Fruit fly (Drosophila melanogaster) Kc167 (cell line): Measurements from ENCODE around the gene CG14073.

ENCODE experiments used
- Myc ChIP-seq: fragments of >200 bp; optimal IDR thresholded peaks from 2 replicates; lab custom pipeline; 2017; ENCODE audit warnings: missing external identifiers
- Sin3A ChIP-seq: fragments of >200 bp; optimal IDR thresholded peaks from 2 replicates; lab custom pipeline; 2018; ENCODE audit warnings: missing external identifiers
- h ChIP-seq: fragments of >200 bp; optimal IDR thresholded peaks from 3 replicates; lab custom pipeline; 2018; ENCODE audit warnings: missing external identifiers
- insv ChIP-seq: fragments of >200 bp; optimal IDR thresholded peaks from 3 replicates; lab custom pipeline; 2018; ENCODE audit warnings: missing external identifiers
- psq ChIP-seq: fragments of >200 bp; optimal IDR thresholded peaks from 2 replicates; lab custom pipeline; 2017; ENCODE audit warnings: missing external identifiers
- ttk ChIP-seq: sonication (Bioruptor generic); optimal IDR thresholded peaks from 2 replicates; lab custom pipeline; 2017; ENCODE audit warnings: missing external identifiers

The CG14073 gene

dm6 chr3L:18848436-18848835 lies 28.0 kb upstream of the CG14073 start:
- TF ChIP-seq ttk (lab: Kevin White, UChicago) = no peak
- no peak for TF ChIP-seq Sin3A (lab: Kevin White, UChicago)
- no peak for TF ChIP-seq psq (lab: Kevin White, UChicago)
- TF ChIP-seq h (lab: Kevin White, UChicago) = peak; percentile 82

dm6 chr3L:18846272-18846741 lies 25.8 kb upstream of the CG14073 start:
- no peak for TF ChIP-seq psq (lab: Kevin White, UChicago)

- TF ChIP-seq h (lab: Kevin White, UChicago) (no peak), insv (lab: Kevin White, UChicago) (no peak), Myc (lab: Kevin White, UChicago) (no peak), Sin3A (lab: Kevin White, UChicago) (no peak), ttk (lab: Kevin White, UChicago) (no peak), psq (lab: Kevin White, UChicago) (no peak)
Measured at dm6 chr3L:18846233-18846271, 25.6 kb upstream of the CG14073 start, which contains the start of gene Indy. TSS of gene Indy (minus strand) at chr3L:18846267.

- TF ChIP-seq h (lab: Kevin White, UChicago) (no peak), Myc (lab: Kevin White, UChicago) (no peak), psq (lab: Kevin White, UChicago) (no peak), Sin3A (lab: Kevin White, UChicago) (no peak), insv (lab: Kevin White, UChicago) (no peak), ttk (lab: Kevin White, UChicago) (no peak)
Measured at dm6 chr3L:18845833-18846232, 25.4 kb upstream of the CG14073 start.

DNA sequence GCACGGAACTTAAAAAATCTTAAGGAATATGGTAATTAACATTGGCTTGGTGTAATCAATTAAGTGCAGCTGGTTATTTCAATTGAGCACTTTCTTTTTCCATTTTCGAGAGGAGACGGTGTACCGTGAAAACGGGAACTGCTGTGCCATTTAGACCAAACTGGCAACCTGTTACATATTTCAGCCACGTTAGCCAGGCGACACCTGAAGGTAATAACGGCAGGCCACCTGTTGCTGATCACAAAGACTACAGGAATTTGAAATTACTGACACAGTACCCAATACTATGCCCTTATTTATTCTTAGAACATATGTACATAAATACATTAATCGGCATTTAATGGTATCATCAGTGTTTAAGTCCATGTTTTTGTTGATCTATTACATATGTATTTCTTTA lies 21.8 kb upstream of the CG14073 start:
- no peak for TF ChIP-seq psq (lab: Kevin White, UChicago)

- TF ChIP-seq psq (lab: Kevin White, UChicago) = no peak
Measured at dm6 chr3L:18841269-18841668, 20.8 kb upstream of the CG14073 start.

dm6 chr3L:18840370-18841007 lies 20.0 kb upstream of the CG14073 start:
- no peak for TF ChIP-seq Myc (lab: Kevin White, UChicago)
- TF ChIP-seq Sin3A (lab: Kevin White, UChicago) = no peak
- no peak for TF ChIP-seq ttk (lab: Kevin White, UChicago)
- no peak for TF ChIP-seq h (lab: Kevin White, UChicago)
- no peak for TF ChIP-seq insv (lab: Kevin White, UChicago)
- TF ChIP-seq psq (lab: Kevin White, UChicago) = no peak

dm6 chr3L:18839996-18840369 lies 19.5 kb upstream of the CG14073 start:
- TF ChIP-seq h (lab: Kevin White, UChicago) (no peak), psq (lab: Kevin White, UChicago) (no peak), ttk (lab: Kevin White, UChicago) (no peak), insv (lab: Kevin White, UChicago) (no peak), Myc (lab: Kevin White, UChicago) (no peak), Sin3A (lab: Kevin White, UChicago) (no peak)

dm6 chr3L:18837707-18838244 lies 17.3 kb upstream of the CG14073 start:
- no peak for TF ChIP-seq psq (lab: Kevin White, UChicago)

- no peak for TF ChIP-seq psq (lab: Kevin White, UChicago)
- TF ChIP-seq insv (lab: Kevin White, UChicago) = no peak
- no peak for TF ChIP-seq Myc (lab: Kevin White, UChicago)
- no peak for TF ChIP-seq Sin3A (lab: Kevin White, UChicago)
- TF ChIP-seq ttk (lab: Kevin White, UChicago) = no peak
- TF ChIP-seq h (lab: Kevin White, UChicago) = no peak
Measured at dm6 chr3L:18836658-18837057, 16.2 kb upstream of the CG14073 start.

- no peak for TF ChIP-seq h (lab: Kevin White, UChicago)
- TF ChIP-seq insv (lab: Kevin White, UChicago) = no peak
- no peak for TF ChIP-seq ttk (lab: Kevin White, UChicago)
- no peak for TF ChIP-seq Myc (lab: Kevin White, UChicago)
- TF ChIP-seq psq (lab: Kevin White, UChicago) = no peak
- no peak for TF ChIP-seq Sin3A (lab: Kevin White, UChicago)
Measured at dm6 chr3L:18834924-18835323, 14.4 kb upstream of the CG14073 start.

DNA sequence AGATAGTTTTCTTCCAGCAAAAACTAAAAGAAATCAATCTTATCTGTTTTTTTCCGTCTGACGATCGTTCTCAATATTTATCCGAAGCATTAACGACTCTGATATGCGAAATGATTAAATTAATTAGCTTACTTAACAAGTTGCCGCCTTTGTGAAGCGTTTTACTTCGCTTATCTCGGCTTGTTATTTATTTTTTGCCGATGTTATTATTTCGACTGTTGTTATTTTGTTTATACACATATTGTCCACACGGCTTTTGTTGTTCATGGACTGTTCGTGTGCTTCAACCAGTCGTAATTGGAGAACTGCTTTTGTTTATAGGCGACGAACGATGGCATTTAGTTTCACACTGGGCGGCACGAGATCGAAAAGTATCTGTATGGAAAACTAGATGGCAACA lies 12.8 kb upstream of the CG14073 start:
- TF ChIP-seq ttk (lab: Kevin White, UChicago) = no peak
- no peak for TF ChIP-seq Myc (lab: Kevin White, UChicago)
- no peak for TF ChIP-seq insv (lab: Kevin White, UChicago)
- no peak for TF ChIP-seq h (lab: Kevin White, UChicago)
- no peak for TF ChIP-seq psq (lab: Kevin White, UChicago)
- TF ChIP-seq Sin3A (lab: Kevin White, UChicago) = no peak

- TF ChIP-seq ttk (lab: Kevin White, UChicago) (no peak), Sin3A (lab: Kevin White, UChicago) (no peak), h (lab: Kevin White, UChicago) (no peak), Myc (lab: Kevin White, UChicago) (no peak), insv (lab: Kevin White, UChicago) (no peak), psq (lab: Kevin White, UChicago) (no peak)
Measured at dm6 chr3L:18832708-18833107, 12.2 kb upstream of the CG14073 start.
